Fruit fly (Drosophila melanogaster) whole organism, prepupa: Measurements from ENCODE around the gene ome.

Source experiments
- Blimp-1 ChIP-seq: fragments of 200-800 bp; sonication (Bioruptor generic); optimal IDR thresholded peaks from 3 replicates; lab custom pipeline; 2017; ENCODE audit warnings: missing biosample characterization, missing genetic modification characterization, mild to moderate bottlenecking, moderate library complexity, missing genetic modification reagents
- CG11294 ChIP-seq: fragments of 200-800 bp; sonication (Bioruptor generic); IDR thresholded peaks from 2 replicates; pipeline ENCODE4 v1.3.6; 2022; ENCODE audit warnings: missing biosample characterization, missing genetic modification characterization
- CG11902 ChIP-seq: fragments of 200-800 bp; sonication (Bioruptor generic); optimal IDR thresholded peaks from 3 replicates; lab custom pipeline; 2016; ENCODE audit warnings: missing biosample characterization, missing genetic modification characterization
- CG15336 ChIP-seq: fragments of 200-800 bp; sonication (Bioruptor generic); IDR thresholded peaks from 2 replicates; pipeline ENCODE4 v1.3.6; 2022; ENCODE audit warnings: missing biosample characterization, missing genetic modification characterization
- CG16779 ChIP-seq: fragments of 200-800 bp; sonication (Bioruptor generic); optimal IDR thresholded peaks from 3 replicates; lab custom pipeline; 2017; ENCODE audit warnings: missing biosample characterization, mild to moderate bottlenecking, missing genetic modification characterization
- CG3032 ChIP-seq: fragments of 200-800 bp; optimal IDR thresholded peaks from 2 replicates; lab custom pipeline; 2019; ENCODE audit warnings: missing biosample characterization, mild to moderate bottlenecking, missing genetic modification characterization, moderate library complexity
- CG32006 ChIP-seq: fragments of 200-800 bp; sonication (Bioruptor generic); optimal IDR thresholded peaks from 3 replicates; lab custom pipeline; 2017; ENCODE audit warnings: missing biosample characterization, mild to moderate bottlenecking, missing genetic modification characterization
- CG34406 ChIP-seq: fragments of 200-800 bp; sonication (Bioruptor generic); optimal IDR thresholded peaks from 3 replicates; lab custom pipeline; 2016; ENCODE audit warnings: missing biosample characterization, missing genetic modification characterization
- CG3919 ChIP-seq: fragments of 200-800 bp; sonication (Bioruptor generic); optimal IDR thresholded peaks from 3 replicates; lab custom pipeline; 2016; ENCODE audit warnings: missing biosample characterization, missing genetic modification characterization
- CG6163 ChIP-seq: fragments of 200-800 bp; sonication (Bioruptor generic); IDR thresholded peaks from 3 replicates; pipeline ENCODE4 v1.3.6; 2022; ENCODE audit warnings: missing biosample characterization, missing genetic modification characterization
- CG6792 ChIP-seq: fragments of 200-800 bp; sonication (Bioruptor generic); optimal IDR thresholded peaks from 3 replicates; lab custom pipeline; 2016; ENCODE audit warnings: missing biosample characterization, missing genetic modification characterization
- CG6808 ChIP-seq: fragments of 200-800 bp; sonication (Bioruptor generic); optimal IDR thresholded peaks from 3 replicates; lab custom pipeline; 2017; ENCODE audit warnings: missing biosample characterization, missing genetic modification characterization, mild to moderate bottlenecking, moderate library complexity, missing genetic modification reagents
- CG8119 ChIP-seq: fragments of 200-800 bp; sonication (Bioruptor generic); IDR thresholded peaks from 3 replicates; pipeline ENCODE4 v1.3.6; 2022; ENCODE audit warnings: missing biosample characterization, missing genetic modification characterization
- CG8319 ChIP-seq: fragments of 200-800 bp; sonication (Bioruptor generic); optimal IDR thresholded peaks from 3 replicates; lab custom pipeline; 2016; ENCODE audit warnings: missing biosample characterization, missing genetic modification characterization
- CG8632 ChIP-seq: fragments of 200-800 bp; sonication (Bioruptor generic); optimal IDR thresholded peaks from 3 replicates; lab custom pipeline; 2016; ENCODE audit warnings: missing biosample characterization, missing genetic modification characterization
- CG9139 ChIP-seq: fragments of 200-800 bp; sonication (Bioruptor generic); optimal IDR thresholded peaks from 3 replicates; lab custom pipeline; 2017; ENCODE audit warnings: missing biosample characterization, mild to moderate bottlenecking, missing genetic modification characterization
- Eip78C ChIP-seq: fragments of 200-800 bp; sonication (Bioruptor generic); peaks from one replicate; lab custom pipeline; 2016; ENCODE audit warnings: missing biosample characterization, missing genetic modification characterization
- Ets21C ChIP-seq: fragments of 200-800 bp; sonication (Bioruptor generic); optimal IDR thresholded peaks from 3 replicates; lab custom pipeline; 2016; ENCODE audit warnings: missing biosample characterization, missing genetic modification characterization
- Hr38 ChIP-seq: sonication (Bioruptor generic); optimal IDR thresholded peaks from 2 replicates; lab custom pipeline; 2016; ENCODE audit warnings: missing biosample characterization, missing genetic modification characterization
- Hr4 ChIP-seq: fragments of 200-800 bp; sonication (Bioruptor generic); optimal IDR thresholded peaks from 3 replicates; lab custom pipeline; 2016; ENCODE audit warnings: missing biosample characterization, missing genetic modification characterization
- OdsH ChIP-seq: fragments of 200-800 bp; sonication (Bioruptor generic); optimal IDR thresholded peaks from 3 replicates; lab custom pipeline; 2016; ENCODE audit warnings: missing biosample characterization, missing genetic modification characterization
- Smox ChIP-seq: fragments of 200-800 bp; sonication (Bioruptor generic); optimal IDR thresholded peaks from 3 replicates; lab custom pipeline; 2016; ENCODE audit warnings: missing biosample characterization, missing genetic modification characterization
- Sox102F ChIP-seq: fragments of 200-800 bp; sonication (Bioruptor generic); optimal IDR thresholded peaks from 2 replicates; lab custom pipeline; 2016; ENCODE audit warnings: missing biosample characterization, mild to moderate bottlenecking, missing genetic modification characterization
- Sox14 ChIP-seq: fragments of 200-800 bp; sonication (Bioruptor generic); optimal IDR thresholded peaks from 3 replicates; lab custom pipeline; 2016; ENCODE audit warnings: missing biosample characterization, missing genetic modification characterization
- Sox15 ChIP-seq: fragments of 200-800 bp; sonication (Bioruptor generic); optimal IDR thresholded peaks from 3 replicates; lab custom pipeline; 2016; ENCODE audit warnings: missing biosample characterization, missing genetic modification characterization
- achi ChIP-seq: fragments of 200-800 bp; sonication (Bioruptor generic); optimal IDR thresholded peaks from 3 replicates; lab custom pipeline; 2016; ENCODE audit warnings: missing biosample characterization, missing genetic modification characterization
- dsx ChIP-seq: fragments of 200-800 bp; optimal IDR thresholded peaks from 3 replicates; lab custom pipeline; 2019; ENCODE audit warnings: missing biosample characterization, mild to moderate bottlenecking, missing genetic modification characterization, moderate library complexity; ENCODE audit not compliant: poor library complexity, severe bottlenecking
- eg ChIP-seq: fragments of 200-800 bp; sonication (Bioruptor generic); IDR thresholded peaks from 3 replicates; pipeline ENCODE4 v1.3.6; 2022; ENCODE audit warnings: missing biosample characterization, missing genetic modification characterization
- fkh ChIP-seq: fragments of 200-800 bp; sonication (Bioruptor generic); optimal IDR thresholded peaks from 3 replicates; lab custom pipeline; 2017; ENCODE audit warnings: missing biosample characterization, mild to moderate bottlenecking, missing genetic modification characterization, moderate library complexity
- lz ChIP-seq: fragments of 200-800 bp; sonication (Bioruptor generic); optimal IDR thresholded peaks from 3 replicates; lab custom pipeline; 2016; ENCODE audit warnings: missing biosample characterization, missing genetic modification characterization
- pdm3 ChIP-seq: fragments of 200-800 bp; sonication (Bioruptor generic); optimal IDR thresholded peaks from 3 replicates; lab custom pipeline; 2016; ENCODE audit warnings: missing biosample characterization, missing genetic modification characterization
- salr ChIP-seq, 2 experiments: fragments of 200-800 bp; sonication (Bioruptor generic); optimal IDR thresholded peaks; 3 replicates each; lab custom pipeline; 2016 to 2018; ENCODE audit warnings: missing biosample characterization in 2 of 2, missing genetic modification characterization in 2 of 2, mild to moderate bottlenecking in 1 of 2
- spab ChIP-seq: fragments of 200-800 bp; sonication (Bioruptor generic); optimal IDR thresholded peaks from 2 replicates; lab custom pipeline; 2017; ENCODE audit warnings: missing biosample characterization, mild to moderate bottlenecking, missing genetic modification characterization, missing genetic modification reagents
- ss ChIP-seq, 2 experiments: fragments of 200-800 bp; sonication (Bioruptor generic); optimal IDR thresholded peaks; 2 replicates in 1 of 2; 3 replicates in 1 of 2; lab custom pipeline; 2017 to 2018; ENCODE audit warnings: mild to moderate bottlenecking in 2 of 2, missing biosample characterization in 2 of 2, missing genetic modification characterization in 2 of 2, moderate library complexity in 1 of 2
- topi ChIP-seq: fragments of 200-800 bp; sonication (Bioruptor generic); optimal IDR thresholded peaks from 3 replicates; lab custom pipeline; 2016; ENCODE audit warnings: missing biosample characterization, missing genetic modification characterization

ome gene

DNA sequence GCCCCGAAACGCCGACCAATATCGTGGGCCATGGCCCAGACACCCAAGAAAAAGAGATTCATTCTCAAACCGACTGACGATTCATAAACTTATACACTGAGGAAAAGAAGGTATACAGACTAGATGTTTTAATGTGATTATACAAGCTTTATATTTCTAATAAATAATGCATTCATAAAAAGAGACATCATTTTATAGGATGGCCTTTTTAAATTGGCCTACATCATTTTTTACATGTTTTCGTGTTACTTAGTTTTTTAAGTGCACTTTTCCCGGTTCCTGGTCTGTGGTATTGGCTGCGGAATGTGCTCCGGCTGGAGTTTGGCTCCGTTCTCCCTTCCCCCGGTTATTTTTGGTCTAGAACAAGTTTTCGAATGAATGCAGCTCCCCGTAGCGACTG is 20.1 kb upstream of the ome start (continued):
- TF ChIP-seq Eip78C (GFP tag; lab: Kevin White, UChicago) (peak; percentile 98), CG9139 (GFP tag; lab: Kevin White, UChicago) (peak; percentile 93), CG8119 (peak; percentile 93), lz (GFP tag; lab: Kevin White, UChicago) (peak; percentile 82), CG3919 (GFP tag; lab: Kevin White, UChicago) (peak; percentile 94), pdm3 (peak; percentile 91), CG8319 (GFP tag; lab: Kevin White, UChicago) (peak; percentile 66), CG6792 (GFP tag; lab: Kevin White, UChicago) (peak; percentile 87)
- TF ChIP-seq, all 60 proteins: peak for 58

DNA sequence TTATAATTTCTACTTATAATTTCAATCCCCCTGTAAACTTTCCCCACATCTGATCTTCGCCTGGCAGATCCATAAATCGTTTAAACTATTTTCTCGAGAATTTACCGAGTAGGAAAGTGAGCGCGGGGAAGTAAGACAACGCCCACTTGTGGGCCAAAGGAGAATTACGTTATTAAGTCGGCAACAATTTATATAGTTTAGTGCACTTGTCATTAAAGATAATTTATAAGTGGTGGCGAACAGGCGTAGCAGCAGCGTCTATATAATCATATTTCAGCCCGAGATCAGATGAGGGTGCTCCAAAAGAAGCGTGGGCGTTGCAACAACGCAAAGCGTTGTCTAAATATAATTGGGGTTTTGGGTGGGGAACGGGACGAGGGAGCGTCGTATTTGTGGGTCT is 17.9 kb upstream of the ome start:
- TF ChIP-seq Eip78C (GFP tag; lab: Kevin White, UChicago) (peak; percentile 7), OdsH (GFP tag; lab: Kevin White, UChicago) (no peak)

DNA sequence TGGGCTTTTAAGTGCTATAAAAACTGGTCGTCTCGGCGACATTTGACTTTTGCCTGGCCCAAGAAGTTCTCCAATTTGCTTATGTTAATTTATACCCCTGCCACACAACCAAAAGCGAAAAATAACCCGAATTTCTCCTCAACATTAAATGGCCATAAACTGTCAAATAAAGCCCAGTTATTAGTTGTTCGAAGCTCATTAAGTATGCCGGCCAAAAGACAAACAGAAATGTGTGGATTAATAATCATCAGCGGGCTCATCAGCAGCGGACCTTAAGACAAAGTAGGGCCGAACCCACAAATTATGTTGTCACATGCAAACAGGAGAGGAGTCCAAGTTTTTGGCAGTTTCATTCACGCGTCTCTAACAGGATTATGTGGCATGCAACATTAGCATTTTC is 17.5 kb upstream of the ome start:
- TF ChIP-seq salr (GFP tag; optimal IDR thresholded peaks at IDR 0.05; lab: Kevin White, UChicago), result no peak
- TF ChIP-seq CG3032 (tag; lab: Kevin White, UChicago), result no peak
- TF ChIP-seq CG3919 (GFP tag; lab: Kevin White, UChicago), result no peak
- TF ChIP-seq Smox (GFP tag; lab: Kevin White, UChicago), result no peak
- no peak for TF ChIP-seq Ets21C
- no peak for TF ChIP-seq CG16779 (tag; lab: Kevin White, UChicago)

dm6 chr3L:14655681-14656080 is 17.0 kb upstream of the ome start:
- TF ChIP-seq CG6163 (GFP tag; lab: Robert Waterston, UW) (no peak), Hr38 (GFP tag; lab: Kevin White, UChicago) (no peak), CG11294 (GFP tag; lab: Robert Waterston, UW) (no peak)

dm6 chr3L:14657485-14658054 is 15.1 kb upstream of the ome start:
- TF ChIP-seq fkh, result peak; percentile 69
- no peak for TF ChIP-seq spab (GFP tag; lab: Kevin White, UChicago)
- TF ChIP-seq, all 60 proteins: peak for 1

DNA sequence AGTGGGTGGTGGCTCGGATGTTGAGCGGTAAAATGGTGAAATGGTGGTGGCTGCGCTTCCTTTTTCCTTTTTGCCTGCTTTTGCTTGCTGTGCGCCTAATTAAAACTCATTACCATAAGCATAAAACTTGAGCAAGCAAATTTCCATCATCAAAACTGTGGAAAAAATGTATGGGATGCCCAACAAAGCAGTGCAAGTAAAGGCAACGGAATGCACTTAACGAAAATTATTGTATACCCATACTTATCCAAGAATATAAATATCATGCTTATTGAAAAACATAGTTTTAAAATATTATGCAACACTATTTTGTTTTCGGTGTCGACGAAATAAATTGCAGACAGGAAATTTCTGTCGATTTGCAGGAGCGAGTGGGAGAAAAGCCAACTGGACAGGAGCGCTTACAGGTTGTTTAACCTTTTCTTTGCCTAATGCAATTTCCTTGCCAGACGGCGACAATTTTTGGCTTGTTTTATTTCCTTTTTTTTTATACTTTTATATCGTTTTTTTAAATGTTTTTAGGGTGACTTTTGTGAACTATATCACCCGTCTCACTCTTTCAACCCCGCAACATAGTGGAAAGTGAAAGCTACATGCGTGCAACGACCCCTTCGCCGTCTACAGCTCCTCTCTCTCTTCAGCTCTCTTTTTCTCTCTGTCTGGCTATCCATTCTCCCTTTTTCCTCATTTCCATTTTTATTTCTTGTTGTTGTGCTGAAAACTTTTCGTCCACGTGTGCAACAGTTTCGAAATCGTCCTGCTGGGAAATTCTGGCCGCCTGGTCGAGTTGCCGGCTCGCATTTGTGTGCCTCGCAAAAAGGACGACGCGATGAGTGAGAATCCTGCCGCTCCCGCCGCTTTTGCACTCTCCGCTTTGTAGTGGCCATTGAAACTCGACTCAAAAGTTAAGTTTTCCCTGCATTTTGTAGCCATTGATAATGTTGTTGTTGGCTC is 12.4 kb upstream of the ome start:
- TF ChIP-seq CG15336 (GFP tag; lab: Robert Waterston, UW) (no peak), Hr4 (GFP tag; lab: Kevin White, UChicago) (peak; percentile 34), salr (GFP tag; optimal IDR thresholded peaks at IDR 0.05; lab: Kevin White, UChicago) (no peak), Blimp-1 (GFP tag; lab: Kevin White, UChicago) (peak; percentile 10), CG32006 (peak; percentile 31), pdm3 (peak; percentile 13), CG16779 (tag; lab: Kevin White, UChicago) (no peak), achi (GFP tag; lab: Kevin White, UChicago) (no peak), Sox15 (GFP tag; lab: Kevin White, UChicago) (no peak), CG8319 (GFP tag; lab: Kevin White, UChicago) (no peak)

DNA sequence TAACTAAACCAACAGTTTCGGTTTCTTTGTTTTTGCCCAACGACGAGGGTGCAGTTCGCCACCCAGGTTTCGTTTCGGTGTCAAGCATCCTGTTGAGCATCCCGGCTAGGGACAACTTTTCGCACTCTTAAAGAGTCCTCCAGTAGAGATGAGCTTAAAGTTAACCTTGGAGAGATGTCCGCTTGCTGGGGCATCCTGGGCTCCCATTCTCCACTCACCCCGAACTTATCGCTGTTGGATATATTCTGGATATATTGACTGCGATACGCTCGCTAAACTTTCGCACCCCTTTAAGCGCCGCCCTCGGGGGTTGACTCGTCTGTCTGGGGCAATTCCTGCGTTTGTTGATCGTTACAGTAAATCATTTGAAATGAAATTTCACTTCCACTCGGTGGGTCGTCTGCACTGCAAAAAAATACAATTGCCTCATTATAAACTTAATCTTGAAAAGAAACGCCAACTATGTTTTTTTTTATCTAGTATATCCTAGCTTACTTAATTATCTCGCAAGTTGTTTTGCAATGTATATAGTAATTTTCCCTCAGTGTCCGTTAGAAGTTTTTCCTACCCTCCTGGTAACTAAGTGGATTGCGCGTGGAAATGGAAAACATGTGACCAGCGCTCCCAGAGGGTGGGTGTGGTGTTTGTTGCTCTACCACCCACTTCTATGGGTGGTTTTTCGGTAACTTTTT is 10.9 kb upstream of the ome start:
- TF ChIP-seq CG8119 (no peak), CG11902 (GFP tag; lab: Kevin White, UChicago) (no peak), CG8632 (no peak), topi (peak; percentile 44), CG32006 (peak; percentile 26), CG34406 (GFP tag; lab: Kevin White, UChicago) (peak; percentile 13), Sox14 (GFP tag; lab: Kevin White, UChicago) (peak; percentile 26), ss (GFP tag; optimal IDR thresholded peaks at IDR 0.05; lab: Kevin White, UChicago) (peak in 1 of 2 experiments; percentile 17), fkh (no peak), CG9139 (GFP tag; lab: Kevin White, UChicago) (no peak), Sox102F (GFP tag; lab: Kevin White, UChicago) (peak; percentile 47), eg (GFP tag; lab: Robert Waterston, UW) (0 out of 3 replicates have a peak, but pooled peaks have one; percentile 22), CG3919 (GFP tag; lab: Kevin White, UChicago) (peak; percentile 37), Blimp-1 (GFP tag; lab: Kevin White, UChicago) (no peak), CG6808 (GFP tag; lab: Kevin White, UChicago) (no peak), dsx (GFP tag; lab: Kevin White, UChicago) (no peak)
